Worm (Caenorhabditis elegans) whole organism, L2 larva: Measurements from ENCODE around the gene F17C11.13.

Experiments
- R02D3.7 ChIP-seq: fragments of 150-350 bp; optimal IDR thresholded peaks from 2 replicates; lab custom pipeline; 2014; ENCODE audit warnings: missing biosample characterization, missing genetic modification characterization
- ama-1 ChIP-seq: fragments of 150-350 bp; optimal IDR thresholded peaks from 2 replicates; lab custom pipeline; 2018; ENCODE audit warnings: inconsistent platforms
- dmd-4 ChIP-seq: sonication (generic microtip); optimal IDR thresholded peaks from 2 replicates; lab custom pipeline; 2017; ENCODE audit warnings: missing biosample characterization, missing genetic modification characterization
- elt-1 ChIP-seq: fragments of 150-350 bp; optimal IDR thresholded peaks from 2 replicates; lab custom pipeline; 2014; ENCODE audit warnings: missing biosample characterization, missing genetic modification characterization
- mab-5 ChIP-seq: fragments of 150-350 bp; optimal IDR thresholded peaks from 2 replicates; lab custom pipeline; 2014; ENCODE audit warnings: missing biosample characterization, missing genetic modification characterization
- nhr-11 ChIP-seq: fragments of 150-350 bp; optimal IDR thresholded peaks from 2 replicates; lab custom pipeline; 2014; ENCODE audit warnings: missing biosample characterization, missing genetic modification characterization
- nhr-129 ChIP-seq: fragments of 150-350 bp; optimal IDR thresholded peaks from 2 replicates; lab custom pipeline; 2014; ENCODE audit warnings: missing biosample characterization, missing genetic modification characterization
- peb-1 ChIP-seq: fragments of 150-350 bp; optimal IDR thresholded peaks from 2 replicates; lab custom pipeline; 2014; ENCODE audit warnings: missing biosample characterization, missing genetic modification characterization

F17C11.13 gene

DNA sequence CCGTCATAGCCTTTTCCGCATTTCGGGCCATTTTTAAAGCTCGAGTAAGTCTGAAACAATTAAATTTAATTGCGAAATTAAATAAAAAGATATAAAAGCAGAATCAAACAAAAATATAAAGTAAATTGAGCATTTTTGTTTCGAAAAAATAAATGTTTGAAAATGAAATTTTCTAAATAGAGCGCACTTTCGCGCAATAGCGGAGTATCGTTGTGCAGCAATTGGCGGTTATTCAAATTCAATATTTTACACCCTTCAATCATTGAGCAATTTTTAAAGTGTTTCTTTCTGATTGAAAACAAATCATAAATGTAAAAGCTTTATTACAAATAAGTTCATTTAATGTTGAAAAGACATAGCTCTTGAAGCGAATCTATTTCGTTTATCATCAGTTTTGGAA lies 44.9 kb downstream of the F17C11.13 start, which contains the start of gene isy-1 (continued):
- peak; percentile 58 for TF ChIP-seq nhr-129 (tag; lab: Kevin White, UChicago)

DNA sequence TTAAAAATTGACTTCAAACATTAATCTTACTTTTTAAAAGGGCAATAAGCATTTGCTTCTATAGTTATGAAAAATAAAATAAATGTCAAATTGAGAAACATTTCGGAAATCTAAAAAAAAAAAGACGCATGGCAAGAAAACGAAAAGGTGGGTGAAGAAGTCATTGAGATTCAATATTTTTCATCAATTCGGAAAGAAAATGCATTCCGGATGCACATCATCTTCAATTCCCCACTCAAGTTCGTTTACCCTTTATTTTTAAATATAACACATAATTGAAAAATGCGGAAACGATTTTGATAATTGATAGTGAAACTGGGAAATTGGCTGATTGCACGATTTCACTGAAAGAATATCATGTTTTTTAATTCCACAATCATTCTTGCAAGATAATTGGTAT lies 46.7 kb downstream of the F17C11.13 start, which contains the start of gene F53B7.4:
F53B7.4 (minus strand) TSS at position 101 of the 400 bp plus-strand sequence.
- no peak for TF ChIP-seq mab-5 (tag; lab: Kevin White, UChicago)

DNA sequence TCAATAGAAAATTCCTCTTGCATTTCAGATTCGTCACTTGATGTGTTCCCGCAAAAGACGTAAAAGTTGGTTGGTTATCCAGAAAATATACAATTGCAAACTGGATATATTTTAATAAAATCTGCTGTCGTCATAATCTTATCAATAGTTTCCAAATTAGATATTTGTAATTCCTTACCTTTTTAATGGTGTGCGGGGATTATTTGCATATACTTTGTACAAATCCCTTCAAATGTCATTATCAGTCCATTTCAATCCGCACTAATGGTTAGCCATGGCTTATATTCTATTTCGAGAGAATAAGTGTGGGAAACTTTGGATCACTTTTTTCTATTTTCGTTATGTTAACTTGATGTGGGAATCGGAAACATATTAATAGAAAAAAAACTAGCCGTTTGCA lies 48.4 kb downstream of the F17C11.13 start:
- TF ChIP-seq nhr-11 (tag; lab: Kevin White, UChicago) (no peak), dmd-4 (tag; lab: Kevin White, UChicago) (no peak), peb-1 (no peak), R02D3.7 (tag; lab: Kevin White, UChicago) (no peak), ama-1 (lab: Kevin White, UChicago) (no peak), elt-1 (tag; lab: Kevin White, UChicago) (no peak)
